Worm (Caenorhabditis elegans) whole organism, L3 larva: Measurements from ENCODE around the gene F57H12.5.
A peak's percentile ranks its signal among the peaks of the same experiment; 100 is the strongest.

Experiments
- R02D3.7 ChIP-seq: fragments of 150-350 bp; optimal IDR thresholded peaks from 2 replicates; lab custom pipeline; 2014; ENCODE audit warnings: missing biosample characterization, missing genetic modification characterization
- ZK546.5 ChIP-seq: sonication (generic microtip); optimal IDR thresholded peaks from 2 replicates; lab custom pipeline; 2017; ENCODE audit warnings: missing biosample characterization, missing genetic modification characterization
- aly-2 ChIP-seq: fragments of 150-350 bp; optimal IDR thresholded peaks from 2 replicates; lab custom pipeline; 2014; ENCODE audit warnings: missing biosample characterization, missing genetic modification characterization
- ama-1 ChIP-seq: fragments of 150-350 bp; optimal IDR thresholded peaks from 2 replicates; lab custom pipeline; 2018
- ceh-16 ChIP-seq: sonication (generic microtip); optimal IDR thresholded peaks from 2 replicates; lab custom pipeline; 2017; ENCODE audit warnings: missing biosample characterization, missing genetic modification characterization
- ceh-82 ChIP-seq: fragments of 150-350 bp; optimal IDR thresholded peaks from 2 replicates; lab custom pipeline; 2014; ENCODE audit warnings: missing biosample characterization, missing genetic modification characterization
- ceh-9 ChIP-seq: sonication (generic microtip); optimal IDR thresholded peaks from 2 replicates; lab custom pipeline; 2018; ENCODE audit warnings: missing biosample characterization, missing genetic modification characterization
- daf-12 ChIP-seq: fragments of 150-350 bp; optimal IDR thresholded peaks from 2 replicates; lab custom pipeline; 2014; ENCODE audit warnings: missing biosample characterization, missing genetic modification reagents, missing genetic modification characterization
- egl-27 ChIP-seq: sonication (generic microtip); optimal IDR thresholded peaks from 4 replicates; lab custom pipeline; 2017; ENCODE audit warnings: missing biosample characterization, missing genetic modification reagents, missing genetic modification characterization
- egl-5 ChIP-seq: fragments of 150-350 bp; optimal IDR thresholded peaks from 2 replicates; lab custom pipeline; 2017; ENCODE audit warnings: missing biosample characterization, missing genetic modification reagents, missing genetic modification characterization, inconsistent platforms
- elt-1 ChIP-seq: fragments of 150-350 bp; optimal IDR thresholded peaks from 2 replicates; lab custom pipeline; 2014; ENCODE audit warnings: missing biosample characterization, missing genetic modification characterization
- elt-2 ChIP-seq: sonication (generic microtip); optimal IDR thresholded peaks from 2 replicates; lab custom pipeline; 2016; ENCODE audit warnings: missing genetic modification reagents, mild to moderate bottlenecking, missing genetic modification characterization, missing compliant biosample characterization
- eor-1 ChIP-seq, 2 experiments: fragments of 150-350 bp; optimal IDR thresholded peaks; 2 replicates each; lab custom pipeline; 2014 to 2018; ENCODE audit warnings: missing biosample characterization in 2 of 2, missing genetic modification characterization in 2 of 2
- fkh-10 ChIP-seq: sonication (generic microtip); optimal IDR thresholded peaks from 2 replicates; lab custom pipeline; 2017; ENCODE audit warnings: missing biosample characterization, missing genetic modification reagents, missing genetic modification characterization
- fkh-2 ChIP-seq: fragments of 150-350 bp; optimal IDR thresholded peaks from 2 replicates; lab custom pipeline; 2014; ENCODE audit warnings: missing biosample characterization, missing genetic modification reagents, missing genetic modification characterization
- hmg-11 ChIP-seq: sonication (generic microtip); optimal IDR thresholded peaks from 2 replicates; lab custom pipeline; 2016; ENCODE audit warnings: missing genetic modification characterization, missing compliant biosample characterization
- lin-15B ChIP-seq: fragments of 150-350 bp; optimal IDR thresholded peaks from 2 replicates; lab custom pipeline; 2014; ENCODE audit warnings: missing biosample characterization, missing genetic modification characterization
- lin-39 ChIP-seq: fragments of 150-350 bp; optimal IDR thresholded peaks from 2 replicates; lab custom pipeline; 2018; ENCODE audit warnings: missing biosample characterization, missing genetic modification reagents, missing genetic modification characterization
- lsy-12 ChIP-seq: sonication (generic microtip); optimal IDR thresholded peaks from 2 replicates; lab custom pipeline; 2016; ENCODE audit warnings: mild to moderate bottlenecking, missing genetic modification characterization, missing compliant biosample characterization
- mml-1 ChIP-seq: fragments of 150-350 bp; sonication (generic microtip); optimal IDR thresholded peaks from 3 replicates; lab custom pipeline; 2014; ENCODE audit warnings: missing biosample characterization, missing genetic modification characterization
- nfya-1 ChIP-seq: sonication (generic microtip); optimal IDR thresholded peaks from 2 replicates; lab custom pipeline; 2017; ENCODE audit warnings: missing genetic modification characterization, mild to moderate bottlenecking, missing compliant biosample characterization, antibody characterized with exemption, moderate library complexity; ENCODE audit not compliant: insufficient read depth
- nhr-11 ChIP-seq: fragments of 150-350 bp; optimal IDR thresholded peaks from 2 replicates; lab custom pipeline; 2014; ENCODE audit warnings: missing biosample characterization, missing genetic modification characterization
- nhr-12 ChIP-seq: fragments of 150-350 bp; optimal IDR thresholded peaks from 2 replicates; lab custom pipeline; 2014; ENCODE audit warnings: missing biosample characterization, missing genetic modification characterization
- nhr-23 ChIP-seq: fragments of 150-350 bp; optimal IDR thresholded peaks from 2 replicates; lab custom pipeline; 2014; ENCODE audit warnings: missing biosample characterization, missing genetic modification reagents, missing genetic modification characterization
- nhr-25 ChIP-seq: sonication (generic microtip); optimal IDR thresholded peaks from 2 replicates; lab custom pipeline; 2017; ENCODE audit warnings: missing biosample characterization, missing genetic modification characterization
- nhr-28 ChIP-seq: fragments of 150-350 bp; optimal IDR thresholded peaks from 2 replicates; lab custom pipeline; 2014; ENCODE audit warnings: missing biosample characterization, missing genetic modification characterization
- nhr-43 ChIP-seq: sonication (generic microtip); optimal IDR thresholded peaks from 2 replicates; lab custom pipeline; 2016; ENCODE audit warnings: mild to moderate bottlenecking, missing genetic modification characterization, missing compliant biosample characterization; ENCODE audit not compliant: poor library complexity, severe bottlenecking
- pha-4 ChIP-seq: fragments of 150-350 bp; optimal IDR thresholded peaks from 2 replicates; lab custom pipeline; 2014; ENCODE audit warnings: missing biosample characterization, missing genetic modification reagents, missing genetic modification characterization
- pqm-1 ChIP-seq: fragments of 150-350 bp; optimal IDR thresholded peaks from 2 replicates; lab custom pipeline; 2017; ENCODE audit warnings: missing biosample characterization, missing genetic modification characterization, inconsistent platforms
- sea-2 ChIP-seq: fragments of 150-350 bp; sonication (generic microtip); optimal IDR thresholded peaks from 4 replicates; lab custom pipeline; 2014; ENCODE audit warnings: missing biosample characterization, missing genetic modification reagents, missing genetic modification characterization
- skn-1 ChIP-seq: fragments of 150-350 bp; optimal IDR thresholded peaks from 2 replicates; lab custom pipeline; 2014; ENCODE audit warnings: missing biosample characterization, missing genetic modification characterization
- unc-39 ChIP-seq: sonication (generic microtip); optimal IDR thresholded peaks from 4 replicates; lab custom pipeline; 2017; ENCODE audit warnings: missing biosample characterization, missing genetic modification characterization
- unc-62 ChIP-seq: fragments of 150-350 bp; sonication (generic microtip); optimal IDR thresholded peaks from 4 replicates; lab custom pipeline; 2014; ENCODE audit warnings: missing biosample characterization, missing genetic modification reagents, missing genetic modification characterization
- zag-1 ChIP-seq: fragments of 150-350 bp; optimal IDR thresholded peaks from 2 replicates; lab custom pipeline; 2014; ENCODE audit warnings: missing biosample characterization, missing genetic modification characterization
- ztf-11 ChIP-seq: fragments of 150-350 bp; optimal IDR thresholded peaks from 2 replicates; lab custom pipeline; 2014; ENCODE audit warnings: missing biosample characterization, missing genetic modification characterization
- ztf-4 ChIP-seq: fragments of 150-350 bp; optimal IDR thresholded peaks from 2 replicates; lab custom pipeline; 2014; ENCODE audit warnings: missing biosample characterization, missing genetic modification characterization

F57H12.5 gene

DNA sequence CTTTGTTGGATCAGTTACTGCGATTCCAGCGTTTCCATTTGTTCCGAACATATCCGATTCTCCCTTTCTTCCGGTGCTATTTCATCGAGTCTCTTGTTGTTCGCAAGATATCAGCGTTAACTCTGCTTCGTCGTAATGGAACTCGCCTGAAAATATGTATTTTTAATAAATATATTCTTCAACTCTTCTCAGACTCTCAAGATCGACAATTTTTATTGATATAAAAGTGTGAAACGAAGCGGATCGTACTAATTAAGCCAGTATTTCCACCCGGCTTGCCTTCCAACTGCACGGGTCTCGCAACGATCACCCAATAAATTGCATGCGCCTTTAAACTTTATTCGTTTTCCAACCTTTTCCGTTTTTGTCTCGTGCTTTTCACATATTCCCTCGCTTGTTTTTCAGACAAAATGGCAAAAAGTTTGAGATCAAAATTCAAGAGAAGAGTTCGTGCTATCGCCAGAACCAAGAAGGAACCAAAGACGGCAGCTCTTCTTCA, 43.1 kb upstream of the F57H12.5 start, which contains the start of the genes xpo-3 and C49H3.3 (continued):
- TF ChIP-seq fkh-2 (tag; lab: Kevin White, UChicago) (no peak), unc-39 (tag; lab: Kevin White, UChicago) (no peak), nhr-28 (no peak)

DNA sequence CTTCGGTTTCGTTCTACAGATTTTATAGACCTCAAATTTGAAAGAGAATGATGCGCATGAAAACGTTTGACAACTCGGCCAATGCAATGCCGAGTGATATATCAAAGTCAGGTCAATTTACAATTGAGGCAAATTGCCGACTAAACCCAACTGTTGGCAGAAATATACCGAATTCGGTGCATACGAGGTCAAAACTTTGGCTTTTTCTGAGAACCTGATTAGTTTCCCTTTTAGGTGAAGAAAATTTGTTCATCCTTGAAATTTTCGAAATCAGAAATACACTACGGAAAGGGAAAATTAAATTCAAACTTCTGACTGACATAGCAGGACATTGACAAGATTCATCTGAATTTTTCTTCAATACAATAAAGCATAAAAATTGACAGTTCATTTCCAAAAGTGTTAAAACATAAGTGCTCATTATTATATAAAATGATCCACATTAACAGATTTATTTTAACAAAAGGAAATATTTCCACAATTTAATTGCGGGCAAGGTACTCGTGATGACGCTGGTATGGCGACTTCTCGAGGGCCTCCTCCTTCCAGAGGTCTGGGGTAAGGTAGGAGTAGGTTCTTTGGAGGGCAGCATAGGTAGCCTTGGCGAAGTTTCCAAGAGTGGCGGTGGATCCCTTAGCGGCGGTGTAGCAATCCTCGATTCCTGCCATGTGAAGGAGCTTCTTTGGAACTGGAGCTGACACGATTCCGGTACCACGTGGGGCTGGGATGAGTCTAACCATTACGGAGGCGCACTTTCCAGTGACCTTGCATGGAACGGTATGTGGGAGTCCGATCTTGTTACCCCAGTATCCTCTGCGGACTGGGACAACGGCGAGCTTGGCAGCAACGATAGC, 41.9 kb upstream of the F57H12.5 start:
- TF ChIP-seq ama-1 (lab: Kevin White, UChicago) (peak; percentile 46), ztf-11 (tag; lab: Kevin White, UChicago) (no peak), R02D3.7 (tag; lab: Kevin White, UChicago) (peak; percentile 3), nhr-25 (tag; lab: Kevin White, UChicago) (no peak), aly-2 (tag; lab: Kevin White, UChicago) (peak; percentile 52), nhr-23 (tag; lab: Kevin White, UChicago) (peak; percentile 14)

DNA sequence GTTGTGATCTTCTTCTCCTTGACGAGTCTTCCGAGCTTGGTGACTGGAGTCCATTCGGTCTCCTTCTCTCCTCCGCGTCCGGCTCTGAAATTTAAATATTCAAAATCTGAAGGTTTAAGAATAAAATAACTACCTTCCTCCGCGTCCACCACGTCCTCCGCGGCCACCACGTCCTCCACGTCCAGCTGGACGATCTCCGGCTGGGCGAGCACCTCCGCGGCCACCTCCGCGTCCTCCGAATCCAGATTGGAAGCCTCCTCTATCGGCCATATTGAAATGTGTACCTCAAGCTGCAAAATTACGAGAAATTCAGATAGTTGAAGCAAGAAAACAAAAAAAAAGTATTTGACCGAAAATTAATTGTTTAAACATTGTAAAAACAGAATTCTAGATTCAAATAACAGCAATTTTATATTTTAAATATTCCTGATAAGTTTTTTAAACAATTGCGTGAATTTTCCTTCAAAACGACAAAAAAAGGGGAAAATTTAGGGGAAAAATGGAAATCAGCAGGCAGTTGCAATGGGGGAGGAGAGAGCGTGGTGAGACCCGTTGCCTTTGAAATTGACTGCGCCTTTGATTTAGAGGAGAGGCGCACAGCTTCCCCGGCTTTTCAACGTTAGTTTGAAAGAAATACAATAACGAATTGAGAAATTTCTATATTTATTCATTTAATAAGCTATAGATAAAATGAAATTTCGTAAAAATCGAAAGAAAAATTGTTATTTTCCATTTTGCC, 40.8 kb upstream of the F57H12.5 start, which contains the start of gene rps-2:
rps-2 (minus strand) TSS at position 290 of the 739 bp plus-strand sequence.
- peak; percentile 58 for TF ChIP-seq egl-5
- no peak for TF ChIP-seq ama-1 (lab: Kevin White, UChicago)
- no peak for TF ChIP-seq unc-62 (GFP tag; lab: Kevin White, UChicago)
- no peak for TF ChIP-seq zag-1 (tag; lab: Kevin White, UChicago)
- no peak for TF ChIP-seq pqm-1
- no peak for TF ChIP-seq nhr-12
- no peak for TF ChIP-seq nhr-11 (tag; lab: Kevin White, UChicago)
- TF ChIP-seq ZK546.5 (tag; lab: Kevin White, UChicago): no peak
- peak; percentile 21 for TF ChIP-seq nhr-25 (tag; lab: Kevin White, UChicago)
- peak; percentile 41 for TF ChIP-seq lin-15B (tag; lab: Kevin White, UChicago)
- TF ChIP-seq ceh-16 (tag; lab: Kevin White, UChicago): no peak

DNA sequence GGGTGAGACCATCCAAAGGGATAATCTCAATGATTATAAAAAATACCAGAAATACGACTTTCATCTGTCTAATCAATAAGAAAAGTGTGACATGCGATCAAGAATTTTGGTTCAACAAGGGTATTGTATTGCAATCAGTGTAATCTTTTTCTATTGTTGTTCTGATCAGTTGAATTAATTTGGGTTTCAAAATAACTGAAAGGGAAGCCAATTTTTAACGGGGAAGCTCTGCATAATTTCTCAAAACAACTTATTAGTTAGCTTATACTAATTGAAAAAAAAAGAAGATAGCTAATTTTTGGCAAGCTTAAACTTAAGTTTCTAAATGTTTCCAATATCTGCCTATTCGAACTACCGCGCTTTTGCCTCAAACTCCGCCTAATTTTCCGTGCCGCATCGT, 39.9 kb upstream of the F57H12.5 start, which contains the start of gene C49H3.12:
C49H3.12 (minus strand) TSS at position 101 of the 400 bp plus-strand sequence.
- TF ChIP-seq mml-1 (no peak), lsy-12 (tag; lab: Kevin White, UChicago) (no peak), nhr-23 (tag; lab: Kevin White, UChicago) (no peak), hmg-11 (no peak), egl-27 (no peak), ZK546.5 (tag; lab: Kevin White, UChicago) (no peak), ceh-82 (no peak), elt-1 (tag; lab: Kevin White, UChicago) (no peak), nhr-12 (no peak), skn-1 (tag; lab: Kevin White, UChicago) (no peak), nhr-43 (tag; lab: Kevin White, UChicago) (no peak), ztf-4 (no peak), nhr-11 (tag; lab: Kevin White, UChicago) (no peak), fkh-10 (GFP tag; lab: Kevin White, UChicago) (no peak)

DNA sequence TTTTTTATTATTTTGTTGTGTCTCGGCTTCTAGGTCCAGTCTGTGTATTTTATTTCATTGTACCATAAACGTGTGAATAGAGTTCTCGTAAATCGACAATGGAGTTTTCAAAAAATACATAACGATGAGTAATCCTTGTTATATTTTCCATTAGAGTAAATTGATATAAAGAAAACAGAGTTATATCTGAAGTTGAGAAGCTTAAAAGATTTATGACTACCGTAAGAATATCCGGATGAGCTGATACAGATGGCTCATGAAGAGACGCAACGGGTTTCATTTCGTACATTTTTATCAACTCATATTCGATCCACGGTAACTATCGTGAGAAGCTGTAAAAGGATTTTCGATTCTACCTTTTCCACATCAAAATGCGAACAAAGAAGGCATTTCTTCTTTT, 39.3 kb upstream of the F57H12.5 start, which contains the start of gene gcy-8:
gcy-8 (plus strand) TSS at position 301 of the 400 bp plus-strand sequence.
- TF ChIP-seq nfya-1 (tag; lab: Kevin White, UChicago) (no peak), nhr-28 (no peak), R02D3.7 (tag; lab: Kevin White, UChicago) (no peak), sea-2 (GFP tag; lab: Kevin White, UChicago) (no peak), daf-12 (no peak), ceh-9 (tag; lab: Kevin White, UChicago) (no peak), fkh-10 (GFP tag; lab: Kevin White, UChicago) (no peak), zag-1 (tag; lab: Kevin White, UChicago) (no peak), nhr-12 (no peak), nhr-11 (tag; lab: Kevin White, UChicago) (no peak), eor-1 (tag; optimal IDR thresholded peaks at IDR 0.05; lab: Kevin White, UChicago) (no peak), egl-5 (no peak), pha-4 (tag; lab: Kevin White, UChicago) (no peak), lin-39 (tag; lab: Kevin White, UChicago) (no peak), elt-2 (no peak), nhr-23 (tag; lab: Kevin White, UChicago) (no peak), lsy-12 (tag; lab: Kevin White, UChicago) (no peak), unc-62 (GFP tag; lab: Kevin White, UChicago) (no peak)
